Worm (Caenorhabditis elegans) whole organism, L1 larva: Measurements from ENCODE around the gene srh-11.

Experiments
- C04F5.9 ChIP-seq: sonication (generic microtip); optimal IDR thresholded peaks from 2 replicates; lab custom pipeline; 2016; ENCODE audit warnings: missing genetic modification characterization, missing compliant biosample characterization
- C16A3.4 ChIP-seq: fragments of 150-350 bp; optimal IDR thresholded peaks from 2 replicates; lab custom pipeline; 2014; ENCODE audit warnings: missing biosample characterization, missing genetic modification characterization
- C34B4.2 ChIP-seq: sonication (generic microtip); optimal IDR thresholded peaks from 2 replicates; lab custom pipeline; 2017; ENCODE audit warnings: mild to moderate bottlenecking, missing genetic modification characterization, missing compliant biosample characterization
- F16B12.6 ChIP-seq: fragments of 150-350 bp; optimal IDR thresholded peaks from 2 replicates; lab custom pipeline; 2014; ENCODE audit warnings: missing biosample characterization, missing genetic modification characterization
- Y116A8C.19 ChIP-seq: sonication (generic microtip); optimal IDR thresholded peaks from 2 replicates; lab custom pipeline; 2016; ENCODE audit warnings: missing compliant biosample characterization, missing genetic modification characterization, borderline replicate concordance
- aha-1 ChIP-seq: fragments of 150-350 bp; optimal IDR thresholded peaks from 2 replicates; lab custom pipeline; 2014; ENCODE audit warnings: missing biosample characterization, missing genetic modification characterization
- alr-1 ChIP-seq: fragments of 200-800 bp; sonication (Bioruptor generic); optimal IDR thresholded peaks from 2 replicates; lab custom pipeline; 2018; ENCODE audit warnings: borderline replicate concordance, mild to moderate bottlenecking, missing genetic modification characterization, missing compliant biosample characterization
- aly-2 ChIP-seq: fragments of 150-350 bp; optimal IDR thresholded peaks from 2 replicates; lab custom pipeline; 2014; ENCODE audit warnings: missing biosample characterization, missing genetic modification characterization
- ama-1 ChIP-seq: fragments of 150-350 bp; optimal IDR thresholded peaks from 2 replicates; lab custom pipeline; 2014
- blmp-1 ChIP-seq: fragments of 150-350 bp; optimal IDR thresholded peaks from 2 replicates; lab custom pipeline; 2014; ENCODE audit warnings: missing biosample characterization, missing genetic modification characterization
- ceh-63 ChIP-seq: fragments of 200-800 bp; sonication (Bioruptor generic); optimal IDR thresholded peaks from 2 replicates; lab custom pipeline; 2018; ENCODE audit warnings: mild to moderate bottlenecking, missing genetic modification characterization, missing compliant biosample characterization
- ceh-90 ChIP-seq: sonication (generic microtip); optimal IDR thresholded peaks from 2 replicates; lab custom pipeline; 2016; ENCODE audit warnings: missing genetic modification characterization, missing compliant biosample characterization
- ces-1 ChIP-seq: fragments of 150-350 bp; optimal IDR thresholded peaks from 2 replicates; lab custom pipeline; 2014; ENCODE audit warnings: missing biosample characterization, missing genetic modification reagents, missing genetic modification characterization
- dpl-1 ChIP-seq, 3 experiments: fragments of 150-350 bp in 2 of 3; sonication (generic microtip) in 1 of 3; optimal IDR thresholded peaks; 2 replicates each; lab custom pipeline; 2014 to 2017; ENCODE audit warnings: missing biosample characterization in 3 of 3, missing genetic modification characterization in 3 of 3, missing genetic modification reagents in 3 of 3
- dsc-1 ChIP-seq: sonication (generic microtip); optimal IDR thresholded peaks from 2 replicates; lab custom pipeline; 2016; ENCODE audit warnings: mild to moderate bottlenecking, missing genetic modification characterization, missing compliant biosample characterization
- egl-13 ChIP-seq: sonication (generic microtip); optimal IDR thresholded peaks from 2 replicates; lab custom pipeline; 2016; ENCODE audit warnings: missing genotype, missing genetic modification reagents, missing genetic modification characterization, missing compliant biosample characterization
- egl-27 ChIP-seq, 2 experiments: fragments of 150-350 bp in 1 of 2; sonication (generic microtip); optimal IDR thresholded peaks; 3 replicates each; lab custom pipeline; 2017 to 2018; ENCODE audit warnings: missing biosample characterization in 2 of 2, missing genetic modification characterization in 2 of 2, missing genetic modification reagents in 2 of 2
- elt-3 ChIP-seq, 6 experiments: fragments of 150-350 bp in 1 of 6; sonication (generic microtip); optimal IDR thresholded peaks; 2 replicates each; lab custom pipeline; 2017 to 2018; ENCODE audit warnings: missing biosample characterization in 6 of 6, missing genetic modification characterization in 6 of 6, inconsistent platforms in 1 of 6
- fkh-4 ChIP-seq: sonication (generic microtip); optimal IDR thresholded peaks from 2 replicates; lab custom pipeline; 2016; ENCODE audit warnings: missing compliant biosample characterization, missing genetic modification characterization, borderline replicate concordance
- fos-1 ChIP-seq: fragments of 150-350 bp; optimal IDR thresholded peaks from 2 replicates; lab custom pipeline; 2014; ENCODE audit warnings: missing biosample characterization, missing genetic modification characterization
- hlh-17 ChIP-seq: fragments of 200-800 bp; sonication (Bioruptor generic); optimal IDR thresholded peaks from 2 replicates; lab custom pipeline; 2018; ENCODE audit warnings: missing genetic modification characterization, mild to moderate bottlenecking, missing compliant biosample characterization, moderate library complexity, borderline replicate concordance
- hpl-2 ChIP-seq: fragments of 150-350 bp; optimal IDR thresholded peaks from 2 replicates; lab custom pipeline; 2014; ENCODE audit warnings: missing biosample characterization, missing genetic modification reagents, missing genetic modification characterization
- lin-14 ChIP-seq: fragments of 200-800 bp; sonication (Bioruptor generic); optimal IDR thresholded peaks from 2 replicates; lab custom pipeline; 2018; ENCODE audit warnings: mild to moderate bottlenecking, missing genetic modification characterization, moderate library complexity, missing compliant biosample characterization
- lin-35 ChIP-seq, 2 experiments: fragments of 150-350 bp; optimal IDR thresholded peaks; 2 replicates each; lab custom pipeline; 2014; ENCODE audit warnings: missing biosample characterization in 2 of 2, missing genetic modification characterization in 2 of 2, missing genetic modification reagents in 2 of 2
- lin-39 ChIP-seq: fragments of 150-350 bp; optimal IDR thresholded peaks from 2 replicates; lab custom pipeline; 2014; ENCODE audit warnings: missing biosample characterization, missing genetic modification reagents, missing genetic modification characterization
- lir-3 ChIP-seq: sonication (generic microtip); optimal IDR thresholded peaks from 2 replicates; lab custom pipeline; 2016; ENCODE audit warnings: mild to moderate bottlenecking, missing genetic modification characterization, moderate library complexity, missing compliant biosample characterization; ENCODE audit not compliant: poor library complexity
- lsy-2 ChIP-seq, 2 experiments: fragments of 150-350 bp; optimal IDR thresholded peaks; 2 replicates each; lab custom pipeline; 2014; ENCODE audit warnings: missing biosample characterization in 2 of 2, missing genetic modification characterization in 2 of 2
- mef-2 ChIP-seq: fragments of 150-350 bp; optimal IDR thresholded peaks from 2 replicates; lab custom pipeline; 2014; ENCODE audit warnings: missing biosample characterization, missing genetic modification characterization
- mep-1 ChIP-seq: fragments of 150-350 bp; optimal IDR thresholded peaks from 2 replicates; lab custom pipeline; 2014; ENCODE audit warnings: missing biosample characterization, missing genetic modification characterization
- nhr-19 ChIP-seq: fragments of 200-800 bp; sonication (Bioruptor generic); conservative IDR thresholded peaks from 2 replicates; pipeline ENCODE4 v1.3.6; 2022; ENCODE audit warnings: missing genetic modification characterization, missing compliant biosample characterization
- nhr-28 ChIP-seq: fragments of 150-350 bp; optimal IDR thresholded peaks from 2 replicates; lab custom pipeline; 2014; ENCODE audit warnings: missing biosample characterization, missing genetic modification characterization
- nhr-76 ChIP-seq: sonication (generic microtip); optimal IDR thresholded peaks from 2 replicates; lab custom pipeline; 2017; ENCODE audit warnings: missing biosample characterization, missing genetic modification characterization
- nhr-77 ChIP-seq: fragments of 150-350 bp; optimal IDR thresholded peaks from 2 replicates; lab custom pipeline; 2014; ENCODE audit warnings: missing biosample characterization, missing genetic modification characterization
- nhr-84 ChIP-seq: sonication (generic microtip); optimal IDR thresholded peaks from 2 replicates; lab custom pipeline; 2017; ENCODE audit warnings: missing biosample characterization, missing genetic modification characterization
- nhr-90 ChIP-seq: sonication (generic microtip); optimal IDR thresholded peaks from 2 replicates; lab custom pipeline; 2016; ENCODE audit warnings: mild to moderate bottlenecking, missing genetic modification characterization, missing compliant biosample characterization; ENCODE audit not compliant: poor library complexity
- pag-3 ChIP-seq: sonication (generic microtip); optimal IDR thresholded peaks from 2 replicates; lab custom pipeline; 2017; ENCODE audit warnings: missing genetic modification characterization, mild to moderate bottlenecking, missing compliant biosample characterization, antibody characterized with exemption, borderline replicate concordance; ENCODE audit not compliant: insufficient read depth
- pqm-1 ChIP-seq: sonication (generic microtip); optimal IDR thresholded peaks from 3 replicates; lab custom pipeline; 2017; ENCODE audit warnings: missing biosample characterization, missing genetic modification characterization
- rnt-1 ChIP-seq: sonication (generic microtip); optimal IDR thresholded peaks from 2 replicates; lab custom pipeline; 2016; ENCODE audit warnings: mild to moderate bottlenecking, missing genetic modification characterization, moderate library complexity, missing compliant biosample characterization
- skn-1 ChIP-seq: fragments of 150-350 bp; optimal IDR thresholded peaks from 2 replicates; lab custom pipeline; 2014; ENCODE audit warnings: missing biosample characterization, missing genetic modification characterization
- snu-23 ChIP-seq: sonication (generic microtip); optimal IDR thresholded peaks from 2 replicates; lab custom pipeline; 2016; ENCODE audit warnings: missing genetic modification characterization, missing compliant biosample characterization
- sox-4 ChIP-seq: sonication (generic microtip); optimal IDR thresholded peaks from 2 replicates; lab custom pipeline; 2016; ENCODE audit warnings: missing genetic modification characterization, missing compliant biosample characterization
- sup-37 ChIP-seq: fragments of 200-800 bp; sonication (Bioruptor generic); optimal IDR thresholded peaks from 2 replicates; lab custom pipeline; 2018; ENCODE audit warnings: mild to moderate bottlenecking, missing genetic modification characterization, missing compliant biosample characterization
- tlp-1 ChIP-seq: fragments of 150-350 bp; optimal IDR thresholded peaks from 2 replicates; lab custom pipeline; 2014; ENCODE audit warnings: missing biosample characterization, missing genetic modification characterization
- unc-86 ChIP-seq: sonication (generic microtip); optimal IDR thresholded peaks from 2 replicates; lab custom pipeline; 2016; ENCODE audit warnings: missing genetic modification characterization, missing compliant biosample characterization
- xbp-1 ChIP-seq: sonication (generic microtip); optimal IDR thresholded peaks from 2 replicates; lab custom pipeline; 2016; ENCODE audit warnings: missing genetic modification characterization, missing compliant biosample characterization
- zag-1 ChIP-seq: fragments of 150-350 bp; optimal IDR thresholded peaks from 2 replicates; lab custom pipeline; 2014; ENCODE audit warnings: missing biosample characterization, missing genetic modification characterization

Gene srh-11

DNA sequence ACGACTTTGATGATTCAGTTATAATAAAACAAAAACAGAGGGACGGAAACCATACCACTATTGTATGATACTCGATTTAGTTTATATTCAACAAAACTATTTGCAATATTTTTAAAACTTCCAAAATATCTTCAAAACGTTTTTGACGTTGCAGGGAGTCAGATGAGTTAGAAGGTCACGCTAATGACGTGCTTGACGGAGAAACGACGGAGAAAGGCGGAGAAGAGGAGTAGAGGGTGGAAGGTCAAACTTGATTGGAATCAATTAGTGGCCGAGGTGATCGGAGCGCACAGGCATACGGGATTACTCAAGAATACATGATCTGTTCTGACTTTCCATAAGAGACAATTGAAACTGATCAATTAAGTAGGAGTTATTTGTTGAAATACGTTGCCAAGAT, 16.0 kb downstream of the srh-11 start (continued):
- TF ChIP-seq sup-37 (GFP tag; lab: Kevin White, UChicago) (no peak), pqm-1 (tag; lab: Kevin White, UChicago) (no peak), mep-1 (tag; lab: Kevin White, UChicago) (peak; percentile 24), lin-39 (no peak), fkh-4 (tag; lab: Kevin White, UChicago) (no peak), C04F5.9 (tag; lab: Kevin White, UChicago) (no peak)

- TF ChIP-seq egl-13 (tag; lab: Kevin White, UChicago) = no peak
- TF ChIP-seq blmp-1 (tag; lab: Kevin White, UChicago) = peak; percentile 18
- TF ChIP-seq nhr-19 (GFP tag; lab: Robert Waterston, UW) = no peak
Observed at ce11 chrX:8302299-8302698, 16.6 kb downstream of the srh-11 start, which contains the start of gene inx-5. inx-5 (minus strand) TSS chrX:8302399.

DNA sequence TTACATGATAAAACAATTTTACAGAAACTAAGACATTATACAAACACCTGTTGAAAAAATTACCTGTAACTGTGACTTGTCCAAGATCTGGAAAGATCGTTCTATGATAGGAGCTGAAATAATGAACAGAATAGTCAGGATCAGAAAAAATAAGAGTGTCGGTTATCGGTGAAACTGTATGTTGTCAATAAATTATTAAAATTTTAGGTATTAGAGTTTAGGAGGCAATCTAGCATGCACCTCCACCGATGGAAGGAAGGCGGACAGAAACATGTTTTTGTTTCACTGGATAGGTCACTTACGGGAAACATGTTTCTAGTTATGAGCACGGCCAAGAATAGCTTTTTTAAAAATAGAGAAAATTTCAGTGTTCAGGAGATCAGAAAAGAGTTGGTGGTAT, 19.3 kb downstream of the srh-11 start, which contains the start of gene ced-13:
ced-13 (minus strand) TSS at position 101 of the 400 bp plus-strand sequence.
- TF ChIP-seq Y116A8C.19 (no peak), snu-23 (GFP tag; lab: Kevin White, UChicago) (no peak), ces-1 (GFP tag; lab: Kevin White, UChicago) (no peak), nhr-28 (tag; lab: Kevin White, UChicago) (no peak), lin-35 (GFP tag; optimal IDR thresholded peaks at IDR 0.05; lab: Kevin White, UChicago) (no peak), C04F5.9 (tag; lab: Kevin White, UChicago) (no peak), tlp-1 (tag; lab: Kevin White, UChicago) (no peak), lin-14 (no peak), skn-1 (no peak), aly-2 (tag; lab: Kevin White, UChicago) (no peak), aha-1 (no peak), dpl-1 (GFP tag; optimal IDR thresholded peaks at IDR 0.05; lab: Kevin White, UChicago) (no peak), ama-1 (lab: Kevin White, UChicago) (no peak), alr-1 (tag; lab: Kevin White, UChicago) (no peak), nhr-84 (tag; lab: Kevin White, UChicago) (no peak), lsy-2 (tag; optimal IDR thresholded peaks at IDR 0.05; lab: Kevin White, UChicago) (no peak)

ce11 chrX:8297333-8297732, 21.5 kb downstream of the srh-11 start:
- no peak for TF ChIP-seq ceh-90 (tag; lab: Kevin White, UChicago)
- TF ChIP-seq sox-4 (tag; lab: Kevin White, UChicago) = no peak
- no peak for TF ChIP-seq aha-1
- TF ChIP-seq alr-1 (tag; lab: Kevin White, UChicago) = no peak
- TF ChIP-seq ama-1 (lab: Kevin White, UChicago) = no peak
- no peak for TF ChIP-seq F16B12.6 (tag; lab: Kevin White, UChicago)
- no peak for TF ChIP-seq aly-2 (tag; lab: Kevin White, UChicago)
- TF ChIP-seq nhr-76 (tag; lab: Kevin White, UChicago) = no peak
- no peak for TF ChIP-seq snu-23 (GFP tag; lab: Kevin White, UChicago)
- TF ChIP-seq ceh-63 (GFP tag; lab: Kevin White, UChicago) = no peak
- no peak for TF ChIP-seq nhr-77
- no peak for TF ChIP-seq rnt-1 (tag; lab: Kevin White, UChicago)
- TF ChIP-seq pag-3 = no peak
- no peak for TF ChIP-seq hpl-2
- TF ChIP-seq dpl-1 (GFP tag; optimal IDR thresholded peaks at IDR 0.05; lab: Kevin White, UChicago) = no peak

- no peak for TF ChIP-seq C34B4.2 (tag; lab: Kevin White, UChicago)
- TF ChIP-seq ceh-90 (tag; lab: Kevin White, UChicago) = no peak
- no peak for TF ChIP-seq egl-27 (tag; optimal IDR thresholded peaks at IDR 0.05; lab: Kevin White, UChicago)
- no peak for TF ChIP-seq ces-1 (GFP tag; lab: Kevin White, UChicago)
- TF ChIP-seq nhr-90 = no peak
- TF ChIP-seq C16A3.4 (tag; lab: Kevin White, UChicago) = no peak
- TF ChIP-seq lir-3 = no peak
- no peak for TF ChIP-seq elt-3 (tag; optimal IDR thresholded peaks at IDR 0.05; lab: Kevin White, UChicago)
- TF ChIP-seq fos-1 (tag; lab: Kevin White, UChicago) = no peak
- TF ChIP-seq zag-1 (tag; lab: Kevin White, UChicago) = no peak
- TF ChIP-seq dsc-1 (tag; lab: Kevin White, UChicago) = no peak
- TF ChIP-seq nhr-84 (tag; lab: Kevin White, UChicago) = no peak
- no peak for TF ChIP-seq mef-2 (tag; lab: Kevin White, UChicago)
- TF ChIP-seq xbp-1 (tag; lab: Kevin White, UChicago) = no peak
- no peak for TF ChIP-seq nhr-28 (tag; lab: Kevin White, UChicago)
- no peak for TF ChIP-seq hlh-17 (GFP tag; lab: Kevin White, UChicago)
- no peak for TF ChIP-seq lin-35 (GFP tag; optimal IDR thresholded peaks at IDR 0.05; lab: Kevin White, UChicago)
- TF ChIP-seq unc-86 (tag; lab: Kevin White, UChicago) = no peak
Observed at ce11 chrX:8294586-8294985, 24.3 kb downstream of the srh-11 start, which contains the start of gene R09F10.3. R09F10.3 (plus strand) TSS chrX:8294625.
